Worm (Caenorhabditis elegans) whole organism, L3 larva: ENCODE measurements around the gene grl-4.

Experiments
- R02D3.7 ChIP-seq: fragments of 150-350 bp; optimal IDR thresholded peaks from 2 replicates; lab custom pipeline; 2014; ENCODE audit warnings: missing biosample characterization, missing genetic modification characterization
- aly-2 ChIP-seq: fragments of 150-350 bp; optimal IDR thresholded peaks from 2 replicates; lab custom pipeline; 2014; ENCODE audit warnings: missing biosample characterization, missing genetic modification characterization
- ama-1 ChIP-seq: fragments of 150-350 bp; optimal IDR thresholded peaks from 2 replicates; lab custom pipeline; 2018
- ceh-16 ChIP-seq: sonication (generic microtip); optimal IDR thresholded peaks from 2 replicates; lab custom pipeline; 2017; ENCODE audit warnings: missing biosample characterization, missing genetic modification characterization
- ceh-28 ChIP-seq: fragments of 150-350 bp; optimal IDR thresholded peaks from 2 replicates; lab custom pipeline; 2014; ENCODE audit warnings: missing biosample characterization, missing genetic modification reagents, missing genetic modification characterization
- ceh-9 ChIP-seq: sonication (generic microtip); optimal IDR thresholded peaks from 2 replicates; lab custom pipeline; 2018; ENCODE audit warnings: missing biosample characterization, missing genetic modification characterization
- daf-12 ChIP-seq: fragments of 150-350 bp; optimal IDR thresholded peaks from 2 replicates; lab custom pipeline; 2014; ENCODE audit warnings: missing biosample characterization, missing genetic modification reagents, missing genetic modification characterization
- egl-27 ChIP-seq: sonication (generic microtip); optimal IDR thresholded peaks from 4 replicates; lab custom pipeline; 2017; ENCODE audit warnings: missing biosample characterization, missing genetic modification reagents, missing genetic modification characterization
- egl-5 ChIP-seq: fragments of 150-350 bp; optimal IDR thresholded peaks from 2 replicates; lab custom pipeline; 2017; ENCODE audit warnings: missing biosample characterization, missing genetic modification reagents, missing genetic modification characterization, inconsistent platforms
- elt-1 ChIP-seq: fragments of 150-350 bp; optimal IDR thresholded peaks from 2 replicates; lab custom pipeline; 2014; ENCODE audit warnings: missing biosample characterization, missing genetic modification characterization
- elt-2 ChIP-seq: sonication (generic microtip); optimal IDR thresholded peaks from 2 replicates; lab custom pipeline; 2016; ENCODE audit warnings: missing genetic modification reagents, mild to moderate bottlenecking, missing genetic modification characterization, missing compliant biosample characterization
- elt-3 ChIP-seq, 3 experiments: fragments of 150-350 bp in 1 of 3; sonication (generic microtip) in 2 of 3; optimal IDR thresholded peaks; 2 replicates in 2 of 3; 4 replicates in 1 of 3; lab custom pipeline; 2014 to 2017; ENCODE audit warnings: missing biosample characterization in 3 of 3, missing genetic modification characterization in 3 of 3
- eor-1 ChIP-seq, 2 experiments: fragments of 150-350 bp; optimal IDR thresholded peaks; 2 replicates each; lab custom pipeline; 2014 to 2018; ENCODE audit warnings: missing biosample characterization in 2 of 2, missing genetic modification characterization in 2 of 2
- fkh-10 ChIP-seq: sonication (generic microtip); optimal IDR thresholded peaks from 2 replicates; lab custom pipeline; 2017; ENCODE audit warnings: missing biosample characterization, missing genetic modification reagents, missing genetic modification characterization
- fkh-2 ChIP-seq: fragments of 150-350 bp; optimal IDR thresholded peaks from 2 replicates; lab custom pipeline; 2014; ENCODE audit warnings: missing biosample characterization, missing genetic modification reagents, missing genetic modification characterization
- hmg-11 ChIP-seq: sonication (generic microtip); optimal IDR thresholded peaks from 2 replicates; lab custom pipeline; 2016; ENCODE audit warnings: missing genetic modification characterization, missing compliant biosample characterization
- jun-1 ChIP-seq: fragments of 150-350 bp; optimal IDR thresholded peaks from 2 replicates; lab custom pipeline; 2014; ENCODE audit warnings: missing biosample characterization, missing genetic modification reagents, missing genetic modification characterization
- lin-39 ChIP-seq: fragments of 150-350 bp; optimal IDR thresholded peaks from 2 replicates; lab custom pipeline; 2018; ENCODE audit warnings: missing biosample characterization, missing genetic modification reagents, missing genetic modification characterization
- lsy-12 ChIP-seq: sonication (generic microtip); optimal IDR thresholded peaks from 2 replicates; lab custom pipeline; 2016; ENCODE audit warnings: mild to moderate bottlenecking, missing genetic modification characterization, missing compliant biosample characterization
- nfya-1 ChIP-seq: sonication (generic microtip); optimal IDR thresholded peaks from 2 replicates; lab custom pipeline; 2017; ENCODE audit warnings: missing genetic modification characterization, mild to moderate bottlenecking, missing compliant biosample characterization, antibody characterized with exemption, moderate library complexity; ENCODE audit not compliant: insufficient read depth
- nhr-12 ChIP-seq: fragments of 150-350 bp; optimal IDR thresholded peaks from 2 replicates; lab custom pipeline; 2014; ENCODE audit warnings: missing biosample characterization, missing genetic modification characterization
- nhr-23 ChIP-seq: fragments of 150-350 bp; optimal IDR thresholded peaks from 2 replicates; lab custom pipeline; 2014; ENCODE audit warnings: missing biosample characterization, missing genetic modification reagents, missing genetic modification characterization
- nhr-25 ChIP-seq: sonication (generic microtip); optimal IDR thresholded peaks from 2 replicates; lab custom pipeline; 2017; ENCODE audit warnings: missing biosample characterization, missing genetic modification characterization
- pha-4 ChIP-seq: fragments of 150-350 bp; optimal IDR thresholded peaks from 2 replicates; lab custom pipeline; 2014; ENCODE audit warnings: missing biosample characterization, missing genetic modification reagents, missing genetic modification characterization
- skn-1 ChIP-seq: fragments of 150-350 bp; optimal IDR thresholded peaks from 2 replicates; lab custom pipeline; 2014; ENCODE audit warnings: missing biosample characterization, missing genetic modification characterization
- snpc-4 ChIP-seq: fragments of 150-350 bp; optimal IDR thresholded peaks from 2 replicates; lab custom pipeline; 2014; ENCODE audit warnings: missing biosample characterization, missing genetic modification characterization
- tbx-2 ChIP-seq: sonication (generic microtip); optimal IDR thresholded peaks from 2 replicates; lab custom pipeline; 2016; ENCODE audit warnings: mild to moderate bottlenecking, missing genetic modification characterization, missing compliant biosample characterization
- unc-39 ChIP-seq: sonication (generic microtip); optimal IDR thresholded peaks from 4 replicates; lab custom pipeline; 2017; ENCODE audit warnings: missing biosample characterization, missing genetic modification characterization
- ztf-11 ChIP-seq: fragments of 150-350 bp; optimal IDR thresholded peaks from 2 replicates; lab custom pipeline; 2014; ENCODE audit warnings: missing biosample characterization, missing genetic modification characterization
- ztf-4 ChIP-seq: fragments of 150-350 bp; optimal IDR thresholded peaks from 2 replicates; lab custom pipeline; 2014; ENCODE audit warnings: missing biosample characterization, missing genetic modification characterization

The grl-4 gene

DNA sequence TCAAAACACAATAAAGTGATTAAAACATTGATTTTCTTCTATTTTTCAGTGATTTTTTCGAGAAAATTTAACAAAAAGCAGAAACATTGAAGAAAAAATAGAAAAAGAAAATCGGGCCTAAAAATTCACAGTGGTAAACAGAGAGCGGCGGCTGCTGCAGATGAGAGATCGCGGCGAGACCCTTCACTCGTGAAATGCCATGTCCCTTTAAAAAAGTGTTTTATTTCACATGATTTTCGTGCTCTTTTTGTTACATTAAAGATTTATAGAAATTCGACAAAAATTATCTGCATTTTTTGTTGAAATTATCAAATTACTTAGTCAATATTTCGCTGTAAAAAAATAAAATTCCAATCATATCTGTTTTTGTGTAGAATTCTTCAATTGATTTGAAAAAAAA lies 3.4 kb upstream of the grl-4 start (continued):
- TF ChIP-seq R02D3.7 (no peak), egl-5 (tag; lab: Kevin White, UChicago) (peak; percentile 67), tbx-2 (tag; lab: Kevin White, UChicago) (no peak), eor-1 (tag; optimal IDR thresholded peaks at IDR 0.05; lab: Kevin White, UChicago) (no peak), elt-1 (tag; lab: Kevin White, UChicago) (no peak), ceh-28 (peak; percentile 12)

DNA sequence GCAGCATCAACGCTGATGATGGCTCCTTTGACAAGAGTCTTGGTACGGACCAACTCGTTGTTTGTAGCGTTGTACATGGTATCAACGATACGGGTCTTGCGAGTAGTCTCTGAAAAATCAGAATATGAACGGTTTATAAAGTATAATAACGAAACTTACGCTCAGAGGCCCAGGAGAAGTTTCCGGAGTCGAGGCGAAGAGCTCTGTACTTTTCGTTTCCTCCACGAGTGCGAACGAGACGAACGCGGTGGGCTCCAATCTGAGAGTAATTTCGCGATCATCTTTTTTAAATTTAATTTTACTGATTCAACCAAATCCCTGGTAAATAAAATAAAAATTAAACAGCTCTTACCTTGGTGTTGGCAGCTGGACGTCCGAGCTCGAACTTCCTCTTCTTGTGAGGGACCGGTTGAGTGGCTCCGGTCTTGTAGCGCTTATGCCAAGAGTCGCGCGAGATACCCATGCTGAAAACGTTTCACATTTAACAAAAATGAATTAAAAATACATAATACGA lies 2.9 kb upstream of the grl-4 start, which contains the start of gene rps-8:
Gene rps-8 (minus strand): TSS at position 464 of the 514 bp plus-strand sequence.
- no peak for TF ChIP-seq ztf-11
- TF ChIP-seq elt-3 (tag; optimal IDR thresholded peaks at IDR 0.05; lab: Kevin White, UChicago), result no peak
- no peak for TF ChIP-seq fkh-10 (GFP tag; lab: Kevin White, UChicago)
- no peak for TF ChIP-seq egl-27 (tag; lab: Kevin White, UChicago)
- no peak for TF ChIP-seq skn-1 (tag; lab: Kevin White, UChicago)
- no peak for TF ChIP-seq nfya-1 (tag; lab: Kevin White, UChicago)
- no peak for TF ChIP-seq ztf-4
- no peak for TF ChIP-seq hmg-11 (tag; lab: Kevin White, UChicago)
- no peak for TF ChIP-seq elt-1 (tag; lab: Kevin White, UChicago)
- TF ChIP-seq pha-4 (tag; lab: Kevin White, UChicago), result no peak
- TF ChIP-seq ceh-9 (tag; lab: Kevin White, UChicago), result no peak
- no peak for TF ChIP-seq ceh-16 (tag; lab: Kevin White, UChicago)
- TF ChIP-seq ceh-28, result no peak
- TF ChIP-seq fkh-2, result no peak

DNA sequence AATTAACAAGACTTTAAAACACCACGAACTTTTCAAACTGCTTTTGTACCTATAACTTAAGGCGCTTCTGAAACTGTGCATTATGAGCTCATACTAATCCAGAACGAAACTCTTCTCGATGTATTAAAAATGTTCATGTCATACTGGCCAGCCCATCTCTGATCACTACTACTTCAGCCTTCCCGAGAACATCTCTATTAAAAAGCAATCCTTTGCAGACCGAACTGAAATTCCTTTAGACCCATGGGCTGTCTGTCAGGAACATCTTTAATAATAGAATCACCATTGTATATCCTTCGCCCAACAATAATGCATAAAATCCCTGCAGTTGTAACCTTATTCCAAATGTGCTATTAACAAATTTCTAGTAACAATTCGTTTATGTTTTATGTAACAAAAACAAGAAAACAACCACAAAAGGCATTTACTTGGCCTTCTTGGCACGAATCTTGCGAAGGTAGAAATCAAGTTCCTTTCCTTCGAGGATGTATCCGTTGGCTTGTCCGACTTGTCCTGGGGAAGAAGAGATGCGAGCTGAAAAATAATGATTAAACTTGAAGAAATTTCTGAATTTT lies 2.1 kb upstream of the grl-4 start:
- TF ChIP-seq snpc-4 (tag; lab: Kevin White, UChicago) (no peak), nhr-23 (no peak), daf-12 (tag; lab: Kevin White, UChicago) (no peak), tbx-2 (tag; lab: Kevin White, UChicago) (no peak), elt-2 (tag; lab: Kevin White, UChicago) (no peak), egl-27 (tag; lab: Kevin White, UChicago) (no peak), jun-1 (tag; lab: Kevin White, UChicago) (no peak), aly-2 (tag; lab: Kevin White, UChicago) (no peak), nhr-12 (tag; lab: Kevin White, UChicago) (no peak)

DNA sequence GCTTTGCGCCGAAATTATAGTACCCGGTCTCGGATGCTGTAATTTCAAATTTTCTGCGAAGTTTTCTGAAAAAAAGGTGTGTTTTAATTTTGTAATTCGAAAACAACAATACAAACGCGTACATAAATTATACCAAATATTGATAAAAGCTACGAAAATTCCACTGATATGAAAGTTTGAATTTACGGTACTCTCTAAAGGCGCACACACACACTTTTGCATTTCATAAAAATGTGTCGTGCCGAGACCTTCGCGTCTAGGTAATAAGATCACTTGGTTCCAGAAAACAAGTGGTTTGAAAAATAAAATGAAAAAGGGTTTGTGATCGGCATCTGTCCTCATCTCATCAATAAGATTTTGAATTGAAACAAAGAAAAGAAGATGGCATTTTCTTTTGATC lies 282 bp upstream of the grl-4 start:
- TF ChIP-seq ama-1 (lab: Kevin White, UChicago), result peak; percentile 17
- TF ChIP-seq elt-1 (tag; lab: Kevin White, UChicago), result no peak

DNA sequence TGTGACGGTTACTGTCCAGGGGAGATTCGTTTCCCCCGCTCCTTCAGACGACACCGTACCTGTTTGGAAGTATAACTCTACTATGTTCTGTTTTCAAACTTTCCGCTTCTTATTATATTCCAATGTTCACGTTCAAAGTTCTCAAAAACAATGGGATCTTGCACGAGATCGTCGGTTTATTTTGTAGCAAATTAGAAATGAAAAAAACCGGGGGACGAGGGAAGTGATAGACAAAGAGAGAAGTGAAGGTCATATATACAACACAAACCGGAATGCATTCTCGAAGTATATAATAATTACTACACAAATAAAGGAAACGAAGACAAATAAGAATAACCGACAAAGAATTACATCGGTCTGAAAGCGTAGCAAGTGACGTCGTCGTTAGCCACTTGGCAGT lies 882 bp downstream of the grl-4 start:
- no peak for TF ChIP-seq tbx-2 (tag; lab: Kevin White, UChicago)
- no peak for TF ChIP-seq unc-39
- no peak for TF ChIP-seq nfya-1 (tag; lab: Kevin White, UChicago)
- no peak for TF ChIP-seq lin-39
- TF ChIP-seq ama-1 (lab: Kevin White, UChicago), result peak; percentile 14
- peak; percentile 79 for TF ChIP-seq nhr-25 (tag; lab: Kevin White, UChicago)
- no peak for TF ChIP-seq R02D3.7
- no peak for TF ChIP-seq egl-5 (tag; lab: Kevin White, UChicago)
- TF ChIP-seq lsy-12, result no peak

ce11 chrIV:7308974-7309373 lies 1.6 kb downstream of the grl-4 start, which contains the start of gene F42C5.6:
Gene F42C5.6 (minus strand): TSS chrIV:7309074.
- TF ChIP-seq eor-1 (tag; optimal IDR thresholded peaks at IDR 0.05; lab: Kevin White, UChicago) (no peak), ceh-28 (no peak)
